Worm (Caenorhabditis elegans) whole organism, late embryonic: Measurements from ENCODE around the gene srbc-2.

Source experiments
- C08G9.2 ChIP-seq: sonication (generic microtip); optimal IDR thresholded peaks from 2 replicates; lab custom pipeline; 2016; ENCODE audit warnings: mild to moderate bottlenecking, missing genetic modification characterization, moderate library complexity, missing compliant biosample characterization
- C38D4.7 ChIP-seq: fragments of 200-800 bp; sonication (Bioruptor generic); optimal IDR thresholded peaks from 2 replicates; lab custom pipeline; 2018; ENCODE audit warnings: mild to moderate bottlenecking, missing genetic modification characterization, moderate library complexity, missing compliant biosample characterization
- T23F11.4 ChIP-seq: fragments of 200-800 bp; sonication (Bioruptor generic); optimal IDR thresholded peaks from 2 replicates; lab custom pipeline; 2018; ENCODE audit warnings: mild to moderate bottlenecking, missing genetic modification characterization, missing compliant biosample characterization
- ahr-1 ChIP-seq: sonication (generic microtip); optimal IDR thresholded peaks from 2 replicates; lab custom pipeline; 2016; ENCODE audit warnings: missing genetic modification characterization, missing compliant biosample characterization
- ama-1 ChIP-seq: fragments of 150-350 bp; optimal IDR thresholded peaks from 2 replicates; lab custom pipeline; 2014
- ceh-18 ChIP-seq: sonication (generic microtip); optimal IDR thresholded peaks from 2 replicates; lab custom pipeline; 2016; ENCODE audit warnings: missing genetic modification characterization, missing compliant biosample characterization
- ceh-19 ChIP-seq: fragments of 200-800 bp; sonication (Bioruptor generic); optimal IDR thresholded peaks from 2 replicates; lab custom pipeline; 2018; ENCODE audit warnings: mild to moderate bottlenecking, missing genetic modification characterization, missing compliant biosample characterization
- ceh-2 ChIP-seq: sonication (generic microtip); optimal IDR thresholded peaks from 2 replicates; lab custom pipeline; 2016; ENCODE audit warnings: missing genotype, missing genetic modification characterization, missing compliant biosample characterization
- ceh-24 ChIP-seq: sonication (generic microtip); optimal IDR thresholded peaks from 2 replicates; lab custom pipeline; 2016; ENCODE audit warnings: mild to moderate bottlenecking, missing genetic modification characterization, missing compliant biosample characterization
- ceh-30 ChIP-seq: fragments of 150-350 bp; optimal IDR thresholded peaks from 2 replicates; lab custom pipeline; 2014; ENCODE audit warnings: missing biosample characterization, missing genetic modification characterization
- ceh-31 ChIP-seq: sonication (generic microtip); optimal IDR thresholded peaks from 2 replicates; lab custom pipeline; 2016; ENCODE audit warnings: missing genetic modification characterization, missing compliant biosample characterization
- ceh-34 ChIP-seq: sonication (generic microtip); optimal IDR thresholded peaks from 2 replicates; lab custom pipeline; 2016; ENCODE audit warnings: mild to moderate bottlenecking, missing genetic modification characterization, missing compliant biosample characterization
- ceh-45 ChIP-seq: fragments of 200-800 bp; sonication (Bioruptor generic); IDR thresholded peaks from 2 replicates; pipeline ENCODE4 v1.3.6; 2022; ENCODE audit warnings: missing genetic modification reagents, missing genetic modification characterization, missing compliant biosample characterization
- ceh-48 ChIP-seq: sonication (generic microtip); optimal IDR thresholded peaks from 2 replicates; lab custom pipeline; 2016; ENCODE audit warnings: missing genetic modification characterization, inconsistent platforms, missing compliant biosample characterization
- ceh-9 ChIP-seq: sonication (generic microtip); optimal IDR thresholded peaks from 2 replicates; lab custom pipeline; 2016; ENCODE audit warnings: mild to moderate bottlenecking, missing genetic modification characterization, inconsistent platforms, missing compliant biosample characterization
- che-1 ChIP-seq: sonication (generic microtip); optimal IDR thresholded peaks from 2 replicates; lab custom pipeline; 2016; ENCODE audit warnings: mild to moderate bottlenecking, missing genetic modification characterization, missing compliant biosample characterization
- elt-2 ChIP-seq: sonication (generic microtip); optimal IDR thresholded peaks from 2 replicates; lab custom pipeline; 2016; ENCODE audit warnings: missing genetic modification reagents, missing genetic modification characterization, missing compliant biosample characterization
- ets-4 ChIP-seq: sonication (generic microtip); optimal IDR thresholded peaks from 2 replicates; lab custom pipeline; 2016; ENCODE audit warnings: missing genetic modification characterization, missing compliant biosample characterization
- eyg-1 ChIP-seq: sonication (generic microtip); optimal IDR thresholded peaks from 2 replicates; lab custom pipeline; 2016; ENCODE audit warnings: missing genotype, missing genetic modification characterization, missing compliant biosample characterization
- fkh-10 ChIP-seq: fragments of 150-350 bp; optimal IDR thresholded peaks from 2 replicates; lab custom pipeline; 2014; ENCODE audit warnings: missing biosample characterization, missing genetic modification reagents, missing genetic modification characterization
- hlh-6 ChIP-seq: sonication (generic microtip); optimal IDR thresholded peaks from 2 replicates; lab custom pipeline; 2016; ENCODE audit warnings: missing genotype, missing genetic modification characterization, missing compliant biosample characterization
- lim-6 ChIP-seq: sonication (generic microtip); optimal IDR thresholded peaks from 2 replicates; lab custom pipeline; 2016; ENCODE audit warnings: missing genetic modification characterization, missing compliant biosample characterization
- lin-11 ChIP-seq: fragments of 200-800 bp; sonication (Bioruptor generic); optimal IDR thresholded peaks from 2 replicates; lab custom pipeline; 2018; ENCODE audit warnings: mild to moderate bottlenecking, missing genetic modification characterization, missing compliant biosample characterization
- nfya-1 ChIP-seq: sonication (generic microtip); optimal IDR thresholded peaks from 2 replicates; lab custom pipeline; 2017; ENCODE audit warnings: missing genetic modification characterization, mild to moderate bottlenecking, missing compliant biosample characterization, antibody characterized with exemption, moderate library complexity
- nhr-232 ChIP-seq: sonication (generic microtip); optimal IDR thresholded peaks from 2 replicates; lab custom pipeline; 2016; ENCODE audit warnings: missing genetic modification characterization, missing compliant biosample characterization
- npax-4 ChIP-seq: sonication (generic microtip); optimal IDR thresholded peaks from 2 replicates; lab custom pipeline; 2016; ENCODE audit warnings: missing genetic modification characterization, missing compliant biosample characterization
- pag-3 ChIP-seq: sonication (generic microtip); optimal IDR thresholded peaks from 2 replicates; lab custom pipeline; 2016; ENCODE audit warnings: missing compliant biosample characterization, missing genetic modification characterization, borderline replicate concordance
- pat-9 ChIP-seq: fragments of 200-800 bp; sonication (Bioruptor generic); optimal IDR thresholded peaks from 2 replicates; lab custom pipeline; 2018; ENCODE audit warnings: mild to moderate bottlenecking, missing genetic modification characterization, moderate library complexity, missing compliant biosample characterization
- pax-1 ChIP-seq: fragments of 150-350 bp; optimal IDR thresholded peaks from 2 replicates; lab custom pipeline; 2014; ENCODE audit warnings: missing biosample characterization, missing genetic modification characterization
- pha-4 ChIP-seq: fragments of 150-350 bp; optimal IDR thresholded peaks from 2 replicates; lab custom pipeline; 2018; ENCODE audit warnings: missing biosample characterization, missing genetic modification reagents, missing genetic modification characterization
- pqm-1 ChIP-seq: sonication (generic microtip); optimal IDR thresholded peaks from 2 replicates; lab custom pipeline; 2016; ENCODE audit warnings: missing genetic modification characterization, missing compliant biosample characterization
- pros-1 ChIP-seq: fragments of 150-350 bp; optimal IDR thresholded peaks from 2 replicates; lab custom pipeline; 2014; ENCODE audit warnings: missing biosample characterization, missing genetic modification reagents, missing genetic modification characterization
- rnt-1 ChIP-seq: sonication (generic microtip); optimal IDR thresholded peaks from 2 replicates; lab custom pipeline; 2016; ENCODE audit warnings: missing genetic modification characterization, missing compliant biosample characterization
- sdc-2 ChIP-seq: sonication (generic microtip); optimal IDR thresholded peaks from 2 replicates; lab custom pipeline; 2016; ENCODE audit warnings: missing genotype, missing genetic modification characterization, missing compliant biosample characterization
- sox-4 ChIP-seq: sonication (generic microtip); optimal IDR thresholded peaks from 2 replicates; lab custom pipeline; 2017; ENCODE audit warnings: mild to moderate bottlenecking, missing genetic modification characterization, inconsistent platforms, missing compliant biosample characterization
- tbx-2 ChIP-seq: sonication (generic microtip); optimal IDR thresholded peaks from 2 replicates; lab custom pipeline; 2016; ENCODE audit warnings: missing genetic modification characterization, missing compliant biosample characterization
- ttx-3 ChIP-seq: sonication (generic microtip); optimal IDR thresholded peaks from 2 replicates; lab custom pipeline; 2016; ENCODE audit warnings: missing genetic modification reagents, missing genetic modification characterization, missing compliant biosample characterization
- unc-42 ChIP-seq: sonication (generic microtip); optimal IDR thresholded peaks from 2 replicates; lab custom pipeline; 2016; ENCODE audit warnings: missing genotype, missing genetic modification characterization, missing compliant biosample characterization
- unc-55 ChIP-seq: sonication (generic microtip); optimal IDR thresholded peaks from 2 replicates; lab custom pipeline; 2017; ENCODE audit warnings: missing biosample characterization, missing genetic modification reagents, missing genetic modification characterization
- unc-86 ChIP-seq: sonication (generic microtip); optimal IDR thresholded peaks from 2 replicates; lab custom pipeline; 2016; ENCODE audit warnings: missing genetic modification characterization, missing compliant biosample characterization
- zip-5 ChIP-seq: sonication (generic microtip); optimal IDR thresholded peaks from 2 replicates; lab custom pipeline; 2016; ENCODE audit warnings: missing genetic modification characterization, missing compliant biosample characterization

The srbc-2 gene

ce11 chrV:3413010-3413409 lies 36.1 kb upstream of the srbc-2 start, which contains the start of gene txt-11:
TSS of gene txt-11 (plus strand) at chrV:3413310.
- TF ChIP-seq elt-2 (tag; lab: Kevin White, UChicago) (no peak), ceh-19 (GFP tag; lab: Kevin White, UChicago) (no peak), C08G9.2 (no peak), pha-4 (no peak), pax-1 (tag; lab: Kevin White, UChicago) (no peak), pqm-1 (no peak), pros-1 (no peak), ceh-2 (tag; lab: Kevin White, UChicago) (no peak), ceh-30 (tag; lab: Kevin White, UChicago) (no peak), nfya-1 (tag; lab: Kevin White, UChicago) (no peak), ceh-9 (no peak), ttx-3 (tag; lab: Kevin White, UChicago) (no peak), ahr-1 (no peak), fkh-10 (GFP tag; lab: Kevin White, UChicago) (no peak), ceh-31 (tag; lab: Kevin White, UChicago) (no peak), unc-55 (GFP tag; lab: Kevin White, UChicago) (no peak), lin-11 (no peak), ceh-48 (tag; lab: Kevin White, UChicago) (no peak)

- TF ChIP-seq ahr-1 (no peak), ceh-34 (tag; lab: Kevin White, UChicago) (no peak), nhr-232 (no peak), lin-11 (no peak), sdc-2 (tag; lab: Kevin White, UChicago) (no peak), unc-42 (no peak), ama-1 (lab: Kevin White, UChicago) (no peak), pat-9 (tag; lab: Kevin White, UChicago) (no peak), zip-5 (tag; lab: Kevin White, UChicago) (no peak), ets-4 (tag; lab: Kevin White, UChicago) (no peak), ceh-19 (GFP tag; lab: Kevin White, UChicago) (no peak), unc-55 (GFP tag; lab: Kevin White, UChicago) (no peak), pag-3 (tag; lab: Kevin White, UChicago) (no peak), ceh-30 (tag; lab: Kevin White, UChicago) (no peak), eyg-1 (tag; lab: Kevin White, UChicago) (no peak), che-1 (tag; lab: Kevin White, UChicago) (no peak), ceh-24 (tag; lab: Kevin White, UChicago) (no peak), pax-1 (tag; lab: Kevin White, UChicago) (no peak), C38D4.7 (GFP tag; lab: Kevin White, UChicago) (no peak), elt-2 (tag; lab: Kevin White, UChicago) (no peak)
These were observed 33.3 kb upstream of the srbc-2 start, which contains the start of gene arrd-22 for ce11 chrV:3410098-3410570. TSS of gene arrd-22 (plus strand) at chrV:3410520.

- no peak for TF ChIP-seq ama-1 (lab: Kevin White, UChicago)
- TF ChIP-seq C08G9.2, result no peak
- TF ChIP-seq nhr-232, result no peak
- TF ChIP-seq unc-86 (tag; lab: Kevin White, UChicago), result no peak
- no peak for TF ChIP-seq ttx-3 (tag; lab: Kevin White, UChicago)
These were observed 32.6 kb upstream of the srbc-2 start for ce11 chrV:3409498-3409897.

ce11 chrV:3408602-3409001 lies 31.7 kb upstream of the srbc-2 start, which contains the start of gene T20D4.7:
TSS of gene T20D4.7 (plus strand) at chrV:3408902.
- no peak for TF ChIP-seq fkh-10 (GFP tag; lab: Kevin White, UChicago)
- no peak for TF ChIP-seq hlh-6 (tag; lab: Kevin White, UChicago)
- TF ChIP-seq ceh-18 (tag; lab: Kevin White, UChicago), result no peak
- TF ChIP-seq ceh-48 (tag; lab: Kevin White, UChicago), result no peak
- TF ChIP-seq lim-6 (tag; lab: Kevin White, UChicago), result no peak
- TF ChIP-seq T23F11.4 (GFP tag; lab: Kevin White, UChicago), result no peak
- TF ChIP-seq npax-4 (tag; lab: Kevin White, UChicago), result no peak
- TF ChIP-seq rnt-1, result no peak
- no peak for TF ChIP-seq nhr-232
- no peak for TF ChIP-seq tbx-2 (tag; lab: Kevin White, UChicago)
- TF ChIP-seq eyg-1 (tag; lab: Kevin White, UChicago), result no peak
- TF ChIP-seq sox-4 (tag; lab: Kevin White, UChicago), result no peak
- no peak for TF ChIP-seq C08G9.2
- TF ChIP-seq ceh-45, result no peak
- TF ChIP-seq unc-42, result no peak
- TF ChIP-seq ceh-19 (GFP tag; lab: Kevin White, UChicago), result no peak
